Worm (Caenorhabditis elegans) whole organism, mixed stage, embryonic: Measurements from ENCODE around the gene ent-4.

Source experiments
- ces-1 ChIP-seq: fragments of 150-350 bp; optimal IDR thresholded peaks from 2 replicates; lab custom pipeline; 2014; ENCODE audit warnings: missing biosample characterization, missing genetic modification reagents, missing genetic modification characterization
- lsy-2 ChIP-seq: fragments of 150-350 bp; optimal IDR thresholded peaks from 2 replicates; lab custom pipeline; 2014; ENCODE audit warnings: missing biosample characterization, missing genetic modification characterization
- mls-2 ChIP-seq: sonication (generic microtip); optimal IDR thresholded peaks from 2 replicates; lab custom pipeline; 2016; ENCODE audit warnings: mild to moderate bottlenecking, missing genetic modification characterization, moderate library complexity, missing compliant biosample characterization
- nhr-237 ChIP-seq: fragments of 150-350 bp; optimal IDR thresholded peaks from 2 replicates; lab custom pipeline; 2014; ENCODE audit warnings: missing biosample characterization, missing genetic modification characterization
- nhr-76 ChIP-seq: sonication (generic microtip); optimal IDR thresholded peaks from 2 replicates; lab custom pipeline; 2017; ENCODE audit warnings: missing biosample characterization, missing genetic modification characterization
- unc-39 ChIP-seq: fragments of 150-350 bp; optimal IDR thresholded peaks from 2 replicates; lab custom pipeline; 2014; ENCODE audit warnings: missing biosample characterization, missing genetic modification characterization
- unc-62 ChIP-seq: fragments of 150-350 bp; optimal IDR thresholded peaks from 2 replicates; lab custom pipeline; 2014; ENCODE audit warnings: missing biosample characterization, missing genetic modification reagents, missing genetic modification characterization
- zip-8 ChIP-seq: fragments of 150-350 bp; optimal IDR thresholded peaks from 2 replicates; lab custom pipeline; 2014; ENCODE audit warnings: missing biosample characterization, missing genetic modification characterization

- peak; percentile 89 for TF ChIP-seq unc-62 (GFP tag; lab: Kevin White, UChicago)
- no peak for TF ChIP-seq mls-2 (tag; lab: Kevin White, UChicago)
- TF ChIP-seq zip-8 (tag; lab: Kevin White, UChicago): no peak
- no peak for TF ChIP-seq lsy-2
- no peak for TF ChIP-seq unc-39
- no peak for TF ChIP-seq ces-1 (GFP tag; lab: Kevin White, UChicago)
- TF ChIP-seq nhr-76 (tag; lab: Kevin White, UChicago): no peak
- TF ChIP-seq nhr-237 (tag; lab: Kevin White, UChicago): no peak
Observed at ce11 chrIV:13694600-13694999, 32.1 kb upstream of the ent-4 start.
